Fruit fly (Drosophila melanogaster): ENCODE measurements around the gene CG5068.

CG5068 gene

dm6 chr3L:9023627-9024026 is 37.1 kb downstream of the CG5068 start:
- TF ChIP-seq CG14711 (tag; optimal IDR thresholded peaks at IDR 0.05) = no peak
- TF ChIP-seq Mnt (GFP tag; optimal IDR thresholded peaks at IDR 0.05) = no peak
- no peak for TF ChIP-seq tj (GFP tag; optimal IDR thresholded peaks at IDR 0.05)
- no peak for TF ChIP-seq pad (GFP tag; optimal IDR thresholded peaks at IDR 0.05)
- TF ChIP-seq CG5204 (GFP tag; optimal IDR thresholded peaks at IDR 0.05) = no peak
- no peak for TF ChIP-seq cic (GFP tag; optimal IDR thresholded peaks at IDR 0.05)
- peak; percentile 18 for TF ChIP-seq kay (GFP tag; ENCODE audit: borderline replicate concordance)
- TF ChIP-seq Hr96 (GFP tag; optimal IDR thresholded peaks at IDR 0.05) = no peak

DNA sequence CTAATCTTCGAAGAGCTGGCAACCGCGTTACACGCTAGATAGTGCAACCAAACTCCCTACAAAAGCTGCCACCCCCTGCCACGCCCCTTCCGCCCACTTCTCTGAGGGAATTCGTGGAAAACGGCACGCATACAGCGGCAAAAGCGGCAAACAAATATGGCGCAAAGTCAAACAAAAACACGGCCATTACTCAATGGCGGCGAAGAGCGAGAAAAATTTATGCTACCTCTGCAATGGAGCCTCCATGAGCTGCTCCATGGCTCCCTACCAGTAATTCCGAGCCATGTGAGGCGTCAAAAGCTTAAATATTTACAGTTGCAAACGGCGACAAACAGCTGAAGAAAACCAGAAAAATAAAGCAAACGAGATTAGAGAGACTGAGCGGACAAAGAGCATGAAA is 38.2 kb downstream of the CG5068 start:
- TF ChIP-seq CG1620 (GFP tag; optimal IDR thresholded peaks at IDR 0.05) (no peak), tj (GFP tag; optimal IDR thresholded peaks at IDR 0.05) (no peak), CG7045 (GFP tag; optimal IDR thresholded peaks at IDR 0.05) (no peak), CG5204 (GFP tag; optimal IDR thresholded peaks at IDR 0.05) (no peak), Clk (GFP tag; optimal IDR thresholded peaks at IDR 0.05) (no peak), CG7101 (tag; optimal IDR thresholded peaks at IDR 0.05) (no peak), CG33017 (tag; optimal IDR thresholded peaks at IDR 0.05) (no peak), CG14711 (tag; optimal IDR thresholded peaks at IDR 0.05) (no peak), bab1 (GFP tag; optimal IDR thresholded peaks at IDR 0.05) (no peak), kay (GFP tag; ENCODE audit: borderline replicate concordance) (no peak), cic (GFP tag; optimal IDR thresholded peaks at IDR 0.05) (no peak)

dm6 chr3L:9025178-9025577 is 38.7 kb downstream of the CG5068 start:
- TF ChIP-seq CG7045 (GFP tag; optimal IDR thresholded peaks at IDR 0.05) (no peak), pad (GFP tag; optimal IDR thresholded peaks at IDR 0.05) (no peak), cnc (optimal IDR thresholded peaks at IDR 0.05) (no peak), bab1 (GFP tag; optimal IDR thresholded peaks at IDR 0.05) (no peak), Mnt (GFP tag; optimal IDR thresholded peaks at IDR 0.05) (no peak), ovo (GFP tag; optimal IDR thresholded peaks at IDR 0.05) (no peak), CG7101 (tag; optimal IDR thresholded peaks at IDR 0.05) (no peak), kay (GFP tag; ENCODE audit: borderline replicate concordance) (no peak)

DNA sequence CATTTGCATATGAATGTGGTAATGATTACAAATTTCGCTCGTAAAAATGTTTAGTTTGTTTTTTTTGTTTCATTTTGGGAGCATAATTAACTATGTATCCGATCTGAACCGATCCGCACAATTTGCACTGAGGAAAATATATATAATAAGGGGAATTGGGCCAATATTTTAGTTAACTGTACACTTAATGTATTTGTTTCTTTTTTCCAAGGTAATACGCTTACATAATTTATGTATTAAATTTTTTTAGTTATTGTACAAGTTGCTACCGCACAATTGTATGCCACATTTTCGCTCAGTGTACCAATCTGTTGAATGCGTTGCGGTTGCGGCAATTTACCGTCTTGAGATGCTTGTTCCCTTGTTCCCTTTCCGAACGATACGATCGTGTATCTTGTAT is 39.2 kb downstream of the CG5068 start:
- TF ChIP-seq tj (GFP tag; optimal IDR thresholded peaks at IDR 0.05) = no peak

dm6 chr3L:9026568-9026967 is 40.1 kb downstream of the CG5068 start:
- TF ChIP-seq CG12768 (GFP tag; optimal IDR thresholded peaks at IDR 0.05) (no peak), kay (GFP tag; ENCODE audit: borderline replicate concordance) (no peak), toe (GFP tag; optimal IDR thresholded peaks at IDR 0.05) (no peak), Clk (GFP tag; optimal IDR thresholded peaks at IDR 0.05) (no peak), CG7045 (GFP tag; optimal IDR thresholded peaks at IDR 0.05) (no peak), tj (GFP tag; optimal IDR thresholded peaks at IDR 0.05) (no peak), Mnt (GFP tag; optimal IDR thresholded peaks at IDR 0.05) (no peak), CG5204 (GFP tag; optimal IDR thresholded peaks at IDR 0.05) (no peak), Hr96 (GFP tag; optimal IDR thresholded peaks at IDR 0.05) (no peak), bab1 (GFP tag; optimal IDR thresholded peaks at IDR 0.05) (no peak), CG1620 (GFP tag; optimal IDR thresholded peaks at IDR 0.05) (no peak), pad (GFP tag; optimal IDR thresholded peaks at IDR 0.05) (no peak), cic (GFP tag; optimal IDR thresholded peaks at IDR 0.05) (no peak), CG33017 (tag; optimal IDR thresholded peaks at IDR 0.05) (no peak), Crg-1 (GFP tag; optimal IDR thresholded peaks at IDR 0.05) (no peak), CG14711 (tag; optimal IDR thresholded peaks at IDR 0.05) (no peak), cnc (optimal IDR thresholded peaks at IDR 0.05) (no peak), CG7101 (tag; optimal IDR thresholded peaks at IDR 0.05) (no peak), ovo (GFP tag; optimal IDR thresholded peaks at IDR 0.05) (no peak), CG11617 (GFP tag; optimal IDR thresholded peaks at IDR 0.05) (no peak)

DNA sequence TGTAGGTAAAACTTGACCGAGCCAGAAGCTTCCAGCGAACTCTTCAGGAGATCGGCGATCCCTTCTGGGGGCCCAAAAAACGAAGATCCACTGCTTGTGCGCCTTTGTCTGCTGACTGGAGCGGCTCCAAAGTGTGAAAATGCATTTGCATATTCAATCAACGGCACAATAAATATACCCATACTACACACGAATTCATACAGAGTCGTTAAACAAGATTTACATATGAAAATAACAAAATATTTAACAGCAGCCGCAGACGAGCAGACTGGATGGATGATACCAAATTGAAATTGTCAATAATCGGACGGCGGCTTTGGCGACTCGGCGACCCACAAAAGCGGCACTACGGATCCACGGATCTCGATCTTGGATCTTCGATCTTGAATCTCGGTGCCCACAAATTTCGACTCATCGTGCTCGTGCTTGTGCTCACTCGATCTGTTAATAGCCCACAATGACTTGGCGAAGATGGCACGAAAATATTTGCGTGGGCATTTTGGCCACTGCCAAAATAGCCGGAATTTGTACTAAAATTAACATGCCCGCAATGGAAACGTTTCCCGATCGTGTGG is 40.7 kb downstream of the CG5068 start:
- TF ChIP-seq CG11617 (GFP tag; optimal IDR thresholded peaks at IDR 0.05) (no peak), CG1620 (GFP tag; optimal IDR thresholded peaks at IDR 0.05) (no peak), Mnt (GFP tag; optimal IDR thresholded peaks at IDR 0.05) (no peak), bab1 (GFP tag; optimal IDR thresholded peaks at IDR 0.05) (no peak), Crg-1 (GFP tag; optimal IDR thresholded peaks at IDR 0.05) (no peak), CG7045 (GFP tag; optimal IDR thresholded peaks at IDR 0.05) (no peak), ovo (GFP tag; optimal IDR thresholded peaks at IDR 0.05) (no peak), Hr96 (GFP tag; optimal IDR thresholded peaks at IDR 0.05) (no peak), CG33017 (tag; optimal IDR thresholded peaks at IDR 0.05) (no peak), cic (GFP tag; optimal IDR thresholded peaks at IDR 0.05) (no peak), pad (GFP tag; optimal IDR thresholded peaks at IDR 0.05) (no peak)

DNA sequence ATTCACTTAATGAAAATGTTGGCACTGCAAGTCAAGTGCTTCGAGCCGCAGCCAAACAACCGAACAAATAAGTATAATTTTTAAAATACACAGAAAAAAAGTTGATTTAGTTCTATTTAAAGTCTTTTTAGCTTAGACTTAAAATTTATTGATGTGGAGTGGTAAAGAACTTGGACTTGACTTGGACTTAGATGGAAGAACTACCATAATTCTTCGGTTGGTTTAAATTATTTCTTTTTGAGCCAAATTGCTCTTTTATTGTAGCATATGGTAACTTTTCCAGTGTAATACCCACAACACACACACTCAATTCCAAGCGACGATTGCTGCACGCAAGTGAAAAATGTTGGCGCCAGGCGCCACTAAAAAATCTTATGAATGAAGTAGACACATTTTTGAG is 41.5 kb downstream of the CG5068 start:
- TF ChIP-seq CG5204 (GFP tag; optimal IDR thresholded peaks at IDR 0.05) (no peak), CG7101 (tag; optimal IDR thresholded peaks at IDR 0.05) (no peak), kay (GFP tag; ENCODE audit: borderline replicate concordance) (no peak), CG1620 (GFP tag; optimal IDR thresholded peaks at IDR 0.05) (no peak), toe (GFP tag; optimal IDR thresholded peaks at IDR 0.05) (no peak), Clk (GFP tag; optimal IDR thresholded peaks at IDR 0.05) (no peak), cic (GFP tag; optimal IDR thresholded peaks at IDR 0.05) (no peak), Hr96 (GFP tag; optimal IDR thresholded peaks at IDR 0.05) (no peak), pad (GFP tag; optimal IDR thresholded peaks at IDR 0.05) (no peak), Mnt (GFP tag; optimal IDR thresholded peaks at IDR 0.05) (no peak), CG14711 (tag; optimal IDR thresholded peaks at IDR 0.05) (no peak), Crg-1 (GFP tag; optimal IDR thresholded peaks at IDR 0.05) (no peak), bab1 (GFP tag; optimal IDR thresholded peaks at IDR 0.05) (no peak), cnc (optimal IDR thresholded peaks at IDR 0.05) (no peak), tj (GFP tag; optimal IDR thresholded peaks at IDR 0.05) (no peak), CG7045 (GFP tag; optimal IDR thresholded peaks at IDR 0.05) (no peak), CG11617 (GFP tag; optimal IDR thresholded peaks at IDR 0.05) (no peak), CG33017 (tag; optimal IDR thresholded peaks at IDR 0.05) (no peak)

All from whole organism, adult.